Worm (Caenorhabditis elegans) whole organism, L4 larva: ENCODE results near the gene ddi-1.

ENCODE experiments used
- F26F4.8 ChIP-seq: fragments of 200-800 bp; sonication (Bioruptor generic); conservative IDR thresholded peaks from 2 replicates; pipeline ENCODE4 v1.3.6; 2022; ENCODE audit warnings: missing genetic modification characterization, missing compliant biosample characterization
- F37D6.2 ChIP-seq: sonication (generic microtip); optimal IDR thresholded peaks from 2 replicates; lab custom pipeline; 2016; ENCODE audit warnings: mild to moderate bottlenecking, missing genetic modification characterization, missing compliant biosample characterization
- F44E2.7 ChIP-seq: fragments of 200-800 bp; sonication (Bioruptor generic); IDR thresholded peaks from 2 replicates; pipeline ENCODE4 v2.1.2; 2022; ENCODE audit warnings: missing genetic modification characterization, missing compliant biosample characterization
- R02D3.7 ChIP-seq: fragments of 150-350 bp; sonication (generic microtip); optimal IDR thresholded peaks from 3 replicates; lab custom pipeline; 2014; ENCODE audit warnings: missing biosample characterization, missing genetic modification characterization
- T26A8.4 ChIP-seq: fragments of 200-800 bp; sonication (Bioruptor generic); IDR thresholded peaks from 2 replicates; pipeline ENCODE4 v1.3.6; 2022; ENCODE audit warnings: missing genetic modification characterization, missing compliant biosample characterization
- Y105C5A.15 ChIP-seq: fragments of 200-800 bp; sonication (Bioruptor generic); IDR thresholded peaks from 2 replicates; pipeline ENCODE4 v1.3.6; 2022; ENCODE audit warnings: missing genetic modification characterization, missing compliant biosample characterization
- Y48G9A.11 ChIP-seq: fragments of 200-800 bp; sonication (Bioruptor generic); IDR thresholded peaks from 2 replicates; pipeline ENCODE4 v1.3.6; 2022; ENCODE audit warnings: missing genetic modification reagents, missing genetic modification characterization, missing compliant biosample characterization
- aha-1 ChIP-seq: fragments of 150-350 bp; peaks from one replicate; lab custom pipeline; 2014; ENCODE audit warnings: missing biosample characterization, missing genetic modification characterization
- aly-2 ChIP-seq: sonication (generic microtip); optimal IDR thresholded peaks from 2 replicates; lab custom pipeline; 2018; ENCODE audit warnings: missing biosample characterization, missing genetic modification characterization
- ama-1 ChIP-seq: fragments of 150-350 bp; optimal IDR thresholded peaks from 2 replicates; lab custom pipeline; 2014; ENCODE audit warnings: inconsistent platforms, mixed read lengths
- ceh-28 ChIP-seq: fragments of 150-350 bp; optimal IDR thresholded peaks from 2 replicates; lab custom pipeline; 2014; ENCODE audit warnings: missing biosample characterization, missing genetic modification reagents, missing genetic modification characterization
- ceh-62 ChIP-seq: sonication (generic microtip); optimal IDR thresholded peaks from 2 replicates; lab custom pipeline; 2017; ENCODE audit warnings: missing biosample characterization, missing genetic modification characterization
- ctbp-1 ChIP-seq: fragments of 200-800 bp; sonication (Bioruptor generic); IDR thresholded peaks from 2 replicates; pipeline ENCODE4 v1.3.6; 2022; ENCODE audit warnings: missing genetic modification reagents, missing genetic modification characterization, missing compliant biosample characterization
- daf-12 ChIP-seq: fragments of 150-350 bp; optimal IDR thresholded peaks from 2 replicates; lab custom pipeline; 2014; ENCODE audit warnings: missing biosample characterization, missing genetic modification reagents, missing genetic modification characterization
- daf-19 ChIP-seq: fragments of 200-800 bp; sonication (Bioruptor generic); conservative IDR thresholded peaks from 2 replicates; pipeline ENCODE4 v1.3.6; 2022; ENCODE audit warnings: missing genetic modification characterization, missing compliant biosample characterization
- dmd-9 ChIP-seq: fragments of 200-800 bp; sonication (Bioruptor generic); IDR thresholded peaks from 2 replicates; pipeline ENCODE4 v1.3.6; 2022; ENCODE audit warnings: missing genetic modification reagents, missing genetic modification characterization, missing compliant biosample characterization
- egl-43 ChIP-seq: fragments of 200-800 bp; sonication (Bioruptor generic); IDR thresholded peaks from 2 replicates; pipeline ENCODE4 v1.3.6; 2022; ENCODE audit warnings: missing genetic modification reagents, missing genetic modification characterization, missing compliant biosample characterization
- fkh-10 ChIP-seq: fragments of 150-350 bp; optimal IDR thresholded peaks from 2 replicates; lab custom pipeline; 2014; ENCODE audit warnings: missing biosample characterization, missing genetic modification reagents, missing genetic modification characterization
- gei-8 ChIP-seq: fragments of 200-800 bp; sonication (Bioruptor generic); optimal IDR thresholded peaks from 2 replicates; lab custom pipeline; 2018; ENCODE audit warnings: mild to moderate bottlenecking, missing genetic modification characterization, missing compliant biosample characterization
- hlh-30 ChIP-seq: sonication (generic microtip); optimal IDR thresholded peaks from 2 replicates; lab custom pipeline; 2017; ENCODE audit warnings: antibody characterized with exemption, mild to moderate bottlenecking, missing genetic modification characterization, missing compliant biosample characterization; ENCODE audit not compliant: insufficient read depth
- lin-13 ChIP-seq: fragments of 150-350 bp; optimal IDR thresholded peaks from 2 replicates; lab custom pipeline; 2014; ENCODE audit warnings: missing biosample characterization, missing genetic modification reagents, missing genetic modification characterization
- lin-29 ChIP-seq: fragments of 200-800 bp; sonication (Bioruptor generic); IDR thresholded peaks from 2 replicates; pipeline ENCODE4 v1.3.6; 2022; ENCODE audit warnings: missing genetic modification reagents, missing genetic modification characterization, missing compliant biosample characterization
- lin-39 ChIP-seq: fragments of 150-350 bp; optimal IDR thresholded peaks from 2 replicates; lab custom pipeline; 2014; ENCODE audit warnings: missing biosample characterization, missing genetic modification reagents, missing genetic modification characterization
- lir-3 ChIP-seq: sonication (generic microtip); optimal IDR thresholded peaks from 2 replicates; lab custom pipeline; 2016; ENCODE audit warnings: mild to moderate bottlenecking, missing genetic modification characterization, missing compliant biosample characterization
- lsy-2 ChIP-seq, 2 experiments: fragments of 150-350 bp in 1 of 2; sonication (generic microtip) in 1 of 2; optimal IDR thresholded peaks; 2 replicates each; lab custom pipeline; 2014 to 2017; ENCODE audit warnings: missing biosample characterization in 2 of 2, missing genetic modification characterization in 2 of 2
- mdt-29 ChIP-seq: fragments of 200-800 bp; sonication (Bioruptor generic); IDR thresholded peaks from 2 replicates; pipeline ENCODE4 v1.3.6; 2022; ENCODE audit warnings: missing genetic modification reagents, missing genetic modification characterization, missing compliant biosample characterization
- mep-1 ChIP-seq: fragments of 150-350 bp; sonication (generic microtip); optimal IDR thresholded peaks from 3 replicates; lab custom pipeline; 2014; ENCODE audit warnings: missing biosample characterization, missing genetic modification characterization
- mes-2 ChIP-seq: sonication (generic microtip); optimal IDR thresholded peaks from 2 replicates; lab custom pipeline; 2016; ENCODE audit warnings: missing genotype, mild to moderate bottlenecking, missing genetic modification characterization, missing compliant biosample characterization; ENCODE audit not compliant: poor library complexity, severe bottlenecking
- mxl-3 ChIP-seq: fragments of 200-800 bp; sonication (Bioruptor generic); optimal IDR thresholded peaks from 2 replicates; lab custom pipeline; 2018; ENCODE audit warnings: mild to moderate bottlenecking, missing genetic modification characterization, missing compliant biosample characterization
- nhr-10 ChIP-seq: fragments of 150-350 bp; optimal IDR thresholded peaks from 2 replicates; lab custom pipeline; 2014; ENCODE audit warnings: missing biosample characterization, missing genetic modification characterization
- nhr-11 ChIP-seq: fragments of 150-350 bp; optimal IDR thresholded peaks from 2 replicates; lab custom pipeline; 2014; ENCODE audit warnings: missing biosample characterization, missing genetic modification characterization
- nhr-25 ChIP-seq: sonication (generic microtip); optimal IDR thresholded peaks from 2 replicates; lab custom pipeline; 2017; ENCODE audit warnings: missing genetic modification characterization, mild to moderate bottlenecking, missing compliant biosample characterization, antibody characterized with exemption, moderate library complexity, borderline replicate concordance; ENCODE audit not compliant: insufficient read depth
- nhr-28 ChIP-seq: fragments of 150-350 bp; optimal IDR thresholded peaks from 2 replicates; lab custom pipeline; 2014; ENCODE audit warnings: missing biosample characterization, missing genetic modification characterization
- nhr-48 ChIP-seq: sonication (generic microtip); optimal IDR thresholded peaks from 2 replicates; lab custom pipeline; 2016; ENCODE audit warnings: mild to moderate bottlenecking, missing genetic modification characterization, missing compliant biosample characterization
- nhr-6 ChIP-seq: fragments of 150-350 bp; optimal IDR thresholded peaks from 2 replicates; lab custom pipeline; 2014; ENCODE audit warnings: missing biosample characterization, missing genetic modification characterization
- nhr-77 ChIP-seq: fragments of 150-350 bp; optimal IDR thresholded peaks from 2 replicates; lab custom pipeline; 2014; ENCODE audit warnings: missing biosample characterization, missing genetic modification characterization
- php-3 ChIP-seq: fragments of 200-800 bp; sonication (Bioruptor generic); IDR thresholded peaks from 2 replicates; pipeline ENCODE4 v1.3.6; 2022; ENCODE audit warnings: missing genetic modification reagents, missing genetic modification characterization, missing compliant biosample characterization
- pqm-1 ChIP-seq: sonication (generic microtip); optimal IDR thresholded peaks from 2 replicates; lab custom pipeline; 2017; ENCODE audit warnings: missing biosample characterization, missing genetic modification characterization
- rbr-2 ChIP-seq: sonication (generic microtip); optimal IDR thresholded peaks from 2 replicates; lab custom pipeline; 2016; ENCODE audit warnings: missing genotype, missing genetic modification characterization, missing compliant biosample characterization
- saeg-2 ChIP-seq: fragments of 200-800 bp; sonication (Bioruptor generic); IDR thresholded peaks from 2 replicates; pipeline ENCODE4 v1.3.6; 2022; ENCODE audit warnings: missing genetic modification reagents, missing genetic modification characterization, missing compliant biosample characterization
- sdz-12 ChIP-seq: fragments of 200-800 bp; sonication (Bioruptor generic); optimal IDR thresholded peaks from 2 replicates; lab custom pipeline; 2018; ENCODE audit warnings: mild to moderate bottlenecking, missing genetic modification characterization, missing compliant biosample characterization
- skn-1 ChIP-seq: fragments of 150-350 bp; optimal IDR thresholded peaks from 2 replicates; lab custom pipeline; 2014; ENCODE audit warnings: missing biosample characterization, missing genetic modification characterization
- snpc-4 ChIP-seq: fragments of 150-350 bp; optimal IDR thresholded peaks from 2 replicates; lab custom pipeline; 2014; ENCODE audit warnings: missing biosample characterization, missing genetic modification characterization
- spr-1 ChIP-seq: sonication (generic microtip); optimal IDR thresholded peaks from 2 replicates; lab custom pipeline; 2016; ENCODE audit warnings: mild to moderate bottlenecking, missing genetic modification characterization, missing compliant biosample characterization
- spr-3 ChIP-seq: fragments of 200-800 bp; sonication (Bioruptor generic); optimal IDR thresholded peaks from 2 replicates; lab custom pipeline; 2018; ENCODE audit warnings: mild to moderate bottlenecking, missing genetic modification characterization, missing compliant biosample characterization
- unc-62 ChIP-seq, 3 experiments: fragments of 150-350 bp in 1 of 3; sonication (generic microtip); optimal IDR thresholded peaks in 2 of 3; peaks in 1 of 3; 1 replicate in 1 of 3; 2 replicates in 2 of 3; lab custom pipeline; 2014 to 2017; ENCODE audit warnings: missing biosample characterization in 3 of 3, missing genetic modification characterization in 3 of 3, missing genetic modification reagents in 3 of 3, missing genotype in 1 of 3
- zag-1 ChIP-seq: fragments of 150-350 bp; optimal IDR thresholded peaks from 2 replicates; lab custom pipeline; 2014; ENCODE audit warnings: missing biosample characterization, missing genetic modification characterization
- ztf-11 ChIP-seq: fragments of 150-350 bp; optimal IDR thresholded peaks from 2 replicates; lab custom pipeline; 2014; ENCODE audit warnings: missing biosample characterization, missing genetic modification characterization

ddi-1 gene

DNA sequence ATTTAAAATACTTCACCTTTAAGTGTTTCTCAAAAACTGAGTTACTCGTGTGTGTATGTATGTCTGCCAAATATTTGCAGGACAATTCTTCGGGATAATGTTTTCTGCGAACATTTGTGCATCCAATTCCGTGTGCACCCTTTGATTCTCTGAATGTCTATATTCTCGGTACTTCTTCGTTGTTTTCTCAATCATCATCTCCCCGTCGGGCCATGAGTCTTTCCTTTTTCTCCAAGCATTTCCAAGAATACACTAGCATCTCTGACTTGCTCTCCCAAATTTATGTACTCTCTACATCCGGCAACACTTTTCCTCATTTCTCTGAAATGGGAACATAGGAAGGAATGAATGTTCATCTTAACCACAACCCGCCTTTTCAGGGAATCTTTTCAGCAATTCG is 8.0 kb upstream of the ddi-1 start:
- TF ChIP-seq php-3 (GFP tag; lab: Robert Waterston, UW) (no peak), zag-1 (no peak), spr-3 (no peak), nhr-6 (no peak), lin-29 (GFP tag; lab: Robert Waterston, UW) (no peak), nhr-48 (peak; percentile 35), ceh-62 (tag; lab: Kevin White, UChicago) (no peak), hlh-30 (tag; lab: Kevin White, UChicago) (no peak), F26F4.8 (no peak), nhr-25 (tag; lab: Kevin White, UChicago) (no peak), spr-1 (tag; lab: Kevin White, UChicago) (no peak), ama-1 (no peak), R02D3.7 (tag; lab: Kevin White, UChicago) (no peak), lin-39 (tag; lab: Kevin White, UChicago) (no peak), aha-1 (tag; lab: Kevin White, UChicago) (peak; percentile 93), saeg-2 (no peak), mes-2 (tag; lab: Kevin White, UChicago) (no peak), fkh-10 (GFP tag; lab: Kevin White, UChicago) (peak; percentile 32), unc-62 (GFP tag; optimal IDR thresholded peaks at IDR 0.05 in 1 of 2; lab: Kevin White, UChicago) (peak in 1 of 2 experiments; percentile 80), unc-62 (tag; optimal IDR thresholded peaks at IDR 0.05; lab: Kevin White, UChicago) (no peak), skn-1 (tag; lab: Kevin White, UChicago) (no peak), egl-43 (GFP tag; lab: Robert Waterston, UW) (no peak), rbr-2 (tag; lab: Kevin White, UChicago) (peak; percentile 26), ztf-11 (tag; lab: Kevin White, UChicago) (no peak), snpc-4 (tag; lab: Kevin White, UChicago) (no peak), ceh-28 (tag; lab: Kevin White, UChicago) (no peak), F44E2.7 (GFP tag; lab: Robert Waterston, UW) (no peak), gei-8 (GFP tag; lab: Kevin White, UChicago) (no peak), lin-13 (GFP tag; lab: Kevin White, UChicago) (no peak), Y48G9A.11 (GFP tag; lab: Robert Waterston, UW) (no peak), F37D6.2 (peak; percentile 77), lir-3 (no peak), pqm-1 (no peak), T26A8.4 (GFP tag; lab: Robert Waterston, UW) (no peak), ctbp-1 (GFP tag; lab: Robert Waterston, UW) (no peak), daf-12 (no peak), sdz-12 (GFP tag; lab: Kevin White, UChicago) (no peak), nhr-10 (tag; lab: Kevin White, UChicago) (no peak), nhr-77 (tag; lab: Kevin White, UChicago) (no peak), mxl-3 (GFP tag; lab: Kevin White, UChicago) (no peak), lsy-2 (tag; optimal IDR thresholded peaks at IDR 0.05; lab: Kevin White, UChicago) (peak in 1 of 2 experiments; percentile 66), aly-2 (no peak), nhr-28 (tag; lab: Kevin White, UChicago) (no peak), dmd-9 (GFP tag; lab: Robert Waterston, UW) (no peak), mep-1 (tag; lab: Kevin White, UChicago) (no peak), Y105C5A.15 (GFP tag; lab: Robert Waterston, UW) (no peak), daf-19 (no peak), nhr-11 (peak; percentile 69), mdt-29 (GFP tag; lab: Robert Waterston, UW) (no peak)
